Worm (Caenorhabditis elegans) whole organism, L4/young adult: Measurements from ENCODE around the gene mom-2.

Experiments
- W03F9.2 ChIP-seq: fragments of 150-350 bp; optimal IDR thresholded peaks from 2 replicates; lab custom pipeline; 2014; ENCODE audit warnings: missing biosample characterization, missing genetic modification characterization
- dao-5 ChIP-seq: sonication (generic microtip); optimal IDR thresholded peaks from 2 replicates; lab custom pipeline; 2016; ENCODE audit warnings: missing genotype, missing genetic modification characterization, moderate library complexity, missing compliant biosample characterization
- him-1 ChIP-seq: sonication (generic microtip); optimal IDR thresholded peaks from 2 replicates; lab custom pipeline; 2016; ENCODE audit warnings: missing genotype, missing genetic modification reagents, missing genetic modification characterization, missing compliant biosample characterization

DNA sequence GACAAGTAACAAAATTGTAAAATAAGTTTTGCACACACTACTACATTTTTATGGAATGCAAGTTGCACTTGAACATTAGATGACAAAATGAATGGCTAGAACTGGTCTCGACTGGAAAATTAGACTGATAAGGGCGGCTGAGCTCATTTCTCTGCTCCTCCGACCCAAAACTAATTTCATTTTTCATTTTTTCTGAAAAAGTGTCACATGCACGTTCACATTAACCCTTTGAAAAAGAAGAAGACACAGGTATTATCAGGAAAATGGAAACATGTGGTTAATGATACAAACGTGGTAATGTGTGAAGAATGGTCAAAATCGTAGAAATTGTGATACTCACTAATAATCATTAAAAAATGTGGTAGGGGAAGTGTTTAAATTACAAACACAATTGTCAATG, 48.8 kb upstream of the mom-2 start:
- TF ChIP-seq him-1 (tag; lab: Kevin White, UChicago), result no peak
- TF ChIP-seq W03F9.2 (tag; lab: Kevin White, UChicago), result no peak
- TF ChIP-seq dao-5 (tag; lab: Kevin White, UChicago), result no peak
